Fruit fly (Drosophila melanogaster) whole organism, pupa: ENCODE measurements around the gene CG12995.

Source experiments
- CG10348 ChIP-seq: fragments of 200-800 bp; sonication (Bioruptor generic); IDR thresholded peaks from 2 replicates; pipeline ENCODE4 v1.3.6; 2022; ENCODE audit warnings: missing biosample characterization, missing genetic modification characterization
- CG12605 ChIP-seq: fragments of 200-800 bp; sonication (Bioruptor generic); IDR thresholded peaks from 2 replicates; pipeline ENCODE4 v1.3.6; 2022; ENCODE audit warnings: missing biosample characterization, missing genetic modification characterization
- CG13204 ChIP-seq: fragments of 200-800 bp; sonication (Bioruptor generic); optimal IDR thresholded peaks from 2 replicates; lab custom pipeline; 2018; ENCODE audit warnings: missing biosample characterization, mild to moderate bottlenecking, missing genetic modification characterization, moderate library complexity
- CG14655 ChIP-seq: fragments of 200-800 bp; sonication (Bioruptor generic); optimal IDR thresholded peaks from 3 replicates; lab custom pipeline; 2017; ENCODE audit warnings: mild to moderate bottlenecking, missing biosample characterization, missing genetic modification reagents, missing genetic modification characterization
- CG15710 ChIP-seq: fragments of 200-800 bp; sonication (Bioruptor generic); optimal IDR thresholded peaks from 2 replicates; lab custom pipeline; 2018; ENCODE audit warnings: missing biosample characterization, mild to moderate bottlenecking, missing genetic modification characterization, moderate library complexity
- CG17806 ChIP-seq: fragments of 200-800 bp; sonication (Bioruptor generic); optimal IDR thresholded peaks from 2 replicates; lab custom pipeline; 2018; ENCODE audit warnings: missing biosample characterization, mild to moderate bottlenecking, missing genetic modification characterization, moderate library complexity
- CG32121 ChIP-seq: fragments of 200-800 bp; sonication (Bioruptor generic); IDR thresholded peaks from 2 replicates; pipeline ENCODE4 v1.3.6; 2022; ENCODE audit warnings: missing biosample characterization, missing genetic modification characterization
- CG34367 ChIP-seq: fragments of 200-800 bp; sonication (Bioruptor generic); optimal IDR thresholded peaks from 2 replicates; lab custom pipeline; 2018; ENCODE audit warnings: missing biosample characterization, mild to moderate bottlenecking, missing genetic modification characterization
- CG4496 ChIP-seq: fragments of 200-800 bp; sonication (Bioruptor generic); IDR thresholded peaks from 3 replicates; pipeline ENCODE4 v1.3.6; 2022; ENCODE audit warnings: missing biosample characterization, missing genetic modification characterization
- CG8159 ChIP-seq: fragments of 200-800 bp; sonication (Bioruptor generic); optimal IDR thresholded peaks from 3 replicates; lab custom pipeline; 2018; ENCODE audit warnings: missing biosample characterization, mild to moderate bottlenecking, missing genetic modification characterization, moderate library complexity
- CG8301 ChIP-seq: fragments of 200-800 bp; sonication (Bioruptor generic); optimal IDR thresholded peaks from 2 replicates; lab custom pipeline; 2018; ENCODE audit warnings: missing biosample characterization, mild to moderate bottlenecking, missing genetic modification characterization
- CG9948 ChIP-seq: fragments of 200-800 bp; sonication (Bioruptor generic); optimal IDR thresholded peaks from 2 replicates; lab custom pipeline; 2018; ENCODE audit warnings: missing biosample characterization, mild to moderate bottlenecking, missing genetic modification characterization, moderate library complexity
- D1 ChIP-seq: fragments of 200-800 bp; sonication (Bioruptor generic); optimal IDR thresholded peaks from 2 replicates; lab custom pipeline; 2018; ENCODE audit warnings: missing biosample characterization, mild to moderate bottlenecking, missing genetic modification characterization, moderate library complexity
- EcR ChIP-seq: fragments of 200-800 bp; sonication (Bioruptor generic); optimal IDR thresholded peaks from 3 replicates; lab custom pipeline; 2019; ENCODE audit warnings: missing biosample characterization, missing genetic modification characterization, mild to moderate bottlenecking, moderate library complexity, missing genetic modification reagents
- Ets98B ChIP-seq: fragments of 200-800 bp; sonication (Bioruptor generic); IDR thresholded peaks from 2 replicates; pipeline ENCODE4 v1.3.6; 2022; ENCODE audit warnings: missing biosample characterization, missing genetic modification characterization
- Pif1A ChIP-seq: fragments of 200-800 bp; sonication (Bioruptor generic); optimal IDR thresholded peaks from 3 replicates; lab custom pipeline; 2016; ENCODE audit warnings: missing biosample characterization, missing genetic modification characterization
- Pif1B ChIP-seq: fragments of 200-800 bp; sonication (Bioruptor generic); optimal IDR thresholded peaks from 3 replicates; lab custom pipeline; 2016; ENCODE audit warnings: missing biosample characterization, missing genetic modification characterization
- Snoo ChIP-seq: fragments of 200-800 bp; sonication (Bioruptor generic); optimal IDR thresholded peaks from 3 replicates; lab custom pipeline; 2017; ENCODE audit warnings: missing biosample characterization, mild to moderate bottlenecking, missing genetic modification characterization, inconsistent platforms
- fd96Ca ChIP-seq: fragments of 200-800 bp; sonication (Bioruptor generic); IDR thresholded peaks from 3 replicates; pipeline ENCODE4 v1.3.6; 2022; ENCODE audit warnings: missing biosample characterization, missing genetic modification characterization
- gl ChIP-seq: fragments of 200-800 bp; sonication (Bioruptor generic); optimal IDR thresholded peaks from 2 replicates; lab custom pipeline; 2018; ENCODE audit warnings: missing biosample characterization, mild to moderate bottlenecking, missing genetic modification characterization
- rn ChIP-seq: fragments of 200-800 bp; sonication (Bioruptor generic); IDR thresholded peaks from 2 replicates; pipeline ENCODE4 v1.3.6; 2022; ENCODE audit warnings: missing biosample characterization, missing genetic modification characterization

The CG12995 gene

dm6 chrX:17215004-17215403 is 5.2 kb upstream of the CG12995 start, which contains the start of gene CG5162:
Gene CG5162 (plus strand): TSS chrX:17215304.
- no peak for TF ChIP-seq EcR (GFP tag; lab: Kevin White, UChicago)
- TF ChIP-seq CG12605 (GFP tag; lab: Robert Waterston, UW): no peak
- no peak for TF ChIP-seq CG8301 (tag; lab: Kevin White, UChicago)
- TF ChIP-seq CG34367 (tag; lab: Kevin White, UChicago): no peak
- no peak for TF ChIP-seq Ets98B (GFP tag; lab: Robert Waterston, UW)
- TF ChIP-seq CG14655 (GFP tag; lab: Kevin White, UChicago): no peak
- TF ChIP-seq CG17806 (tag; lab: Kevin White, UChicago): no peak
- TF ChIP-seq, all 21 proteins: peak for 0

- TF ChIP-seq Snoo (no peak), CG8159 (tag; lab: Kevin White, UChicago) (no peak)
- TF ChIP-seq, all 21 proteins: peak for 0
These were observed 2.2 kb upstream of the CG12995 start, which contains the start of gene CG18258 for dm6 chrX:17212007-17212406. Gene CG18258 (plus strand): TSS chrX:17212307.

dm6 chrX:17207865-17208486 is 1.8 kb downstream of the CG12995 start, which contains the start of gene CG32563:
Gene CG32563 (plus strand): TSS chrX:17208436.
- no peak for TF ChIP-seq Pif1A (GFP tag; lab: Kevin White, UChicago)
- no peak for TF ChIP-seq CG34367 (tag; lab: Kevin White, UChicago)
- TF ChIP-seq CG9948 (tag; lab: Kevin White, UChicago): no peak
- no peak for TF ChIP-seq CG4496 (GFP tag; lab: Robert Waterston, UW)
- TF ChIP-seq CG32121 (GFP tag; lab: Robert Waterston, UW): no peak
- TF ChIP-seq Pif1B (GFP tag; lab: Kevin White, UChicago): no peak
- no peak for TF ChIP-seq CG17806 (tag; lab: Kevin White, UChicago)
- no peak for TF ChIP-seq EcR (GFP tag; lab: Kevin White, UChicago)
- TF ChIP-seq D1: no peak
- TF ChIP-seq Snoo: no peak
- no peak for TF ChIP-seq CG13204 (GFP tag; lab: Kevin White, UChicago)
- TF ChIP-seq CG14655 (GFP tag; lab: Kevin White, UChicago): no peak
- TF ChIP-seq, all 21 proteins: peak for 0

- no peak for TF ChIP-seq CG34367 (tag; lab: Kevin White, UChicago)
- no peak for TF ChIP-seq rn (GFP tag; lab: Robert Waterston, UW)
- TF ChIP-seq gl (tag; lab: Kevin White, UChicago): no peak
- TF ChIP-seq Pif1A (GFP tag; lab: Kevin White, UChicago): no peak
- no peak for TF ChIP-seq Ets98B (GFP tag; lab: Robert Waterston, UW)
- no peak for TF ChIP-seq CG14655 (GFP tag; lab: Kevin White, UChicago)
- TF ChIP-seq fd96Ca (GFP tag; lab: Robert Waterston, UW): no peak
- TF ChIP-seq EcR (GFP tag; lab: Kevin White, UChicago): no peak
- no peak for TF ChIP-seq CG17806 (tag; lab: Kevin White, UChicago)
- TF ChIP-seq CG10348 (GFP tag; lab: Robert Waterston, UW): no peak
- no peak for TF ChIP-seq Snoo
- TF ChIP-seq CG12605 (GFP tag; lab: Robert Waterston, UW): no peak
- no peak for TF ChIP-seq Pif1B (GFP tag; lab: Kevin White, UChicago)
- TF ChIP-seq CG13204 (GFP tag; lab: Kevin White, UChicago): no peak
- TF ChIP-seq CG8159 (tag; lab: Kevin White, UChicago): no peak
- no peak for TF ChIP-seq CG8301 (tag; lab: Kevin White, UChicago)
- TF ChIP-seq CG9948 (tag; lab: Kevin White, UChicago): no peak
- TF ChIP-seq D1: no peak
- TF ChIP-seq CG4496 (GFP tag; lab: Robert Waterston, UW): no peak
- TF ChIP-seq CG15710 (tag; lab: Kevin White, UChicago): no peak
These were observed 3.8 kb downstream of the CG12995 start, which contains the start of gene CG32564 for dm6 chrX:17206046-17206445. Gene CG32564 (plus strand): TSS chrX:17206407.

- TF ChIP-seq CG13204 (GFP tag; lab: Kevin White, UChicago): no peak
- TF ChIP-seq fd96Ca (GFP tag; lab: Robert Waterston, UW): no peak
- no peak for TF ChIP-seq CG14655 (GFP tag; lab: Kevin White, UChicago)
- TF ChIP-seq gl (tag; lab: Kevin White, UChicago): no peak
- TF ChIP-seq Ets98B (GFP tag; lab: Robert Waterston, UW): no peak
- no peak for TF ChIP-seq EcR (GFP tag; lab: Kevin White, UChicago)
- no peak for TF ChIP-seq CG12605 (GFP tag; lab: Robert Waterston, UW)
- TF ChIP-seq D1: no peak
- no peak for TF ChIP-seq CG4496 (GFP tag; lab: Robert Waterston, UW)
- no peak for TF ChIP-seq CG8159 (tag; lab: Kevin White, UChicago)
- no peak for TF ChIP-seq CG17806 (tag; lab: Kevin White, UChicago)
- TF ChIP-seq CG8301 (tag; lab: Kevin White, UChicago): no peak
- no peak for TF ChIP-seq CG9948 (tag; lab: Kevin White, UChicago)
- no peak for TF ChIP-seq CG15710 (tag; lab: Kevin White, UChicago)
- no peak for TF ChIP-seq rn (GFP tag; lab: Robert Waterston, UW)
- no peak for TF ChIP-seq CG32121 (GFP tag; lab: Robert Waterston, UW)
- no peak for TF ChIP-seq Pif1A (GFP tag; lab: Kevin White, UChicago)
- TF ChIP-seq CG10348 (GFP tag; lab: Robert Waterston, UW): no peak
- TF ChIP-seq CG34367 (tag; lab: Kevin White, UChicago): no peak
- no peak for TF ChIP-seq Pif1B (GFP tag; lab: Kevin White, UChicago)
These were observed 4.8 kb downstream of the CG12995 start for dm6 chrX:17205028-17205427.
